Worm (Caenorhabditis elegans) whole organism, early embryonic: Measurements from ENCODE around the gene idhg-1.

Experiments
- F13C5.2 ChIP-seq: sonication (generic microtip); optimal IDR thresholded peaks from 2 replicates; lab custom pipeline; 2017; ENCODE audit warnings: mild to moderate bottlenecking, missing genetic modification characterization, inconsistent platforms, missing compliant biosample characterization
- ama-1 ChIP-seq: fragments of 150-350 bp; optimal IDR thresholded peaks from 2 replicates; lab custom pipeline; 2014
- ceh-13 ChIP-seq: fragments of 200-800 bp; sonication (Bioruptor generic); optimal IDR thresholded peaks from 2 replicates; lab custom pipeline; 2018; ENCODE audit warnings: mild to moderate bottlenecking, missing genetic modification characterization, missing compliant biosample characterization
- ets-7 ChIP-seq: sonication (generic microtip); optimal IDR thresholded peaks from 2 replicates; lab custom pipeline; 2016; ENCODE audit warnings: missing genotype, missing genetic modification characterization, missing compliant biosample characterization
- flt-1 ChIP-seq: fragments of 200-800 bp; sonication (Bioruptor generic); IDR thresholded peaks from 2 replicates; pipeline ENCODE4 v1.3.6; 2022; ENCODE audit warnings: missing genetic modification characterization, missing compliant biosample characterization
- scrt-1 ChIP-seq: fragments of 200-800 bp; sonication (Bioruptor generic); IDR thresholded peaks from 2 replicates; pipeline ENCODE4 v1.3.6; 2022; ENCODE audit warnings: missing genetic modification characterization, missing compliant biosample characterization
- tbx-37 ChIP-seq: fragments of 200-800 bp; sonication (Bioruptor generic); conservative IDR thresholded peaks from 2 replicates; pipeline ENCODE4 v1.3.6; 2022; ENCODE audit warnings: missing genetic modification reagents, missing genetic modification characterization, missing compliant biosample characterization

DNA sequence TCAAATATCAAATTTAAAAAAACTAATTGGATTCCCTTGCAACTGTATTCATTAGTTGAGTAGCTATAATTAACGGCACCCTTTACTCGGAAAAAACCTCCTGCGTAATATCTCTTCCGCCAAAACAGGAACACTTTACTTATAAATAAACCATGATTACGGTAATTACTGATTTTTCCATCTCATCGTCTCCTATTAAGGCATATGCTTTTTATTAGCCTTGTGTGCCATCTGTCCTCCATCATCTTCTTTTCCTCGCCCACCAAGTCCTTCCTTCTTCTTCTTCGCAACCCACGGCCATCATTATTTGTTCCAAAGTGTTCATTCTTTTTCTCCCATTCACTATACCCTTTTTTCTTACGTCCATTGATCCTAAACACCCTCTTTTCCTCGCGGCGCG is 49.2 kb upstream of the idhg-1 start:
- no peak for TF ChIP-seq ama-1 (lab: Kevin White, UChicago)
- TF ChIP-seq tbx-37 (GFP tag; lab: Robert Waterston, UW), result no peak
- TF ChIP-seq flt-1 (GFP tag; lab: Robert Waterston, UW), result no peak
- no peak for TF ChIP-seq F13C5.2 (tag; lab: Kevin White, UChicago)
- TF ChIP-seq ets-7 (tag; lab: Kevin White, UChicago), result no peak
- TF ChIP-seq ceh-13 (GFP tag; lab: Kevin White, UChicago), result no peak
- TF ChIP-seq scrt-1 (GFP tag; lab: Robert Waterston, UW), result no peak
